Worm (Caenorhabditis elegans) whole organism, midembryonic: ENCODE data around the gene F13A2.2.

Experiments
- T22C8.4 ChIP-seq: fragments of 200-800 bp; sonication (Bioruptor generic); IDR thresholded peaks from 2 replicates; pipeline ENCODE4 v1.3.6; 2022; ENCODE audit warnings: missing genetic modification characterization, missing compliant biosample characterization
- cog-1 ChIP-seq: sonication (generic microtip); optimal IDR thresholded peaks from 2 replicates; lab custom pipeline; 2016; ENCODE audit warnings: missing genetic modification characterization, missing compliant biosample characterization
- flt-1 ChIP-seq: fragments of 200-800 bp; sonication (Bioruptor generic); IDR thresholded peaks from 2 replicates; pipeline ENCODE4 v1.3.6; 2022; ENCODE audit warnings: missing genetic modification characterization, missing compliant biosample characterization
- klf-2 ChIP-seq: fragments of 200-800 bp; sonication (Bioruptor generic); conservative IDR thresholded peaks from 2 replicates; pipeline ENCODE4 v1.3.6; 2022; ENCODE audit warnings: missing genetic modification reagents, missing genetic modification characterization, missing compliant biosample characterization
- med-1 ChIP-seq: sonication (generic microtip); optimal IDR thresholded peaks from 2 replicates; lab custom pipeline; 2017; ENCODE audit warnings: missing genetic modification characterization, mild to moderate bottlenecking, missing compliant biosample characterization, antibody characterized with exemption, missing genetic modification reagents; ENCODE audit not compliant: insufficient read depth
- ref-1 ChIP-seq: fragments of 200-800 bp; sonication (Bioruptor generic); conservative IDR thresholded peaks from 2 replicates; pipeline ENCODE4 v1.3.6; 2022; ENCODE audit warnings: missing genetic modification reagents, missing genetic modification characterization, missing compliant biosample characterization
- tab-1 ChIP-seq: fragments of 200-800 bp; sonication (Bioruptor generic); IDR thresholded peaks from 2 replicates; pipeline ENCODE4 v1.3.6; 2022; ENCODE audit warnings: missing genetic modification characterization, missing compliant biosample characterization
- ztf-23 ChIP-seq: fragments of 200-800 bp; sonication (Bioruptor generic); IDR thresholded peaks from 2 replicates; pipeline ENCODE4 v1.3.6; 2022; ENCODE audit warnings: missing genetic modification reagents, missing genetic modification characterization, missing compliant biosample characterization
- ztf-29 ChIP-seq: fragments of 200-800 bp; sonication (Bioruptor generic); IDR thresholded peaks from 2 replicates; pipeline ENCODE4 v1.3.6; 2022; ENCODE audit warnings: missing genetic modification reagents, missing genetic modification characterization, missing compliant biosample characterization

The F13A2.2 gene

ce11 chrV:4396257-4396656 is 11.9 kb upstream of the F13A2.2 start, which contains the start of gene F13A2.3:
Gene F13A2.3 (minus strand): TSS chrV:4396357.
- no peak for TF ChIP-seq klf-2 (GFP tag; lab: Robert Waterston, UW)
- no peak for TF ChIP-seq tab-1 (GFP tag; lab: Robert Waterston, UW)
- no peak for TF ChIP-seq ztf-23 (GFP tag; lab: Robert Waterston, UW)
- no peak for TF ChIP-seq T22C8.4 (GFP tag; lab: Robert Waterston, UW)
- TF ChIP-seq flt-1 (GFP tag; lab: Robert Waterston, UW), result no peak
- TF ChIP-seq ztf-29, result no peak
- TF ChIP-seq med-1 (GFP tag; lab: Kevin White, UChicago), result no peak
- no peak for TF ChIP-seq cog-1 (tag; lab: Kevin White, UChicago)
- TF ChIP-seq ref-1 (GFP tag; lab: Robert Waterston, UW), result no peak

- TF ChIP-seq klf-2 (GFP tag; lab: Robert Waterston, UW), result no peak
- no peak for TF ChIP-seq ztf-23 (GFP tag; lab: Robert Waterston, UW)
- no peak for TF ChIP-seq cog-1 (tag; lab: Kevin White, UChicago)
- TF ChIP-seq ztf-29, result no peak
- no peak for TF ChIP-seq med-1 (GFP tag; lab: Kevin White, UChicago)
- no peak for TF ChIP-seq flt-1 (GFP tag; lab: Robert Waterston, UW)
- TF ChIP-seq tab-1 (GFP tag; lab: Robert Waterston, UW), result no peak
- no peak for TF ChIP-seq ref-1 (GFP tag; lab: Robert Waterston, UW)
- no peak for TF ChIP-seq T22C8.4 (GFP tag; lab: Robert Waterston, UW)
Measured at ce11 chrV:4387916-4388315, 3.5 kb upstream of the F13A2.2 start.

ce11 chrV:4387402-4387801 is 3.0 kb upstream of the F13A2.2 start, which contains the start of gene F13A2.9:
Gene F13A2.9 (minus strand): TSS chrV:4387502.
- no peak for TF ChIP-seq ref-1 (GFP tag; lab: Robert Waterston, UW)
- TF ChIP-seq flt-1 (GFP tag; lab: Robert Waterston, UW), result no peak
- no peak for TF ChIP-seq ztf-23 (GFP tag; lab: Robert Waterston, UW)
- TF ChIP-seq ztf-29, result no peak
- TF ChIP-seq med-1 (GFP tag; lab: Kevin White, UChicago), result no peak
- no peak for TF ChIP-seq tab-1 (GFP tag; lab: Robert Waterston, UW)
- no peak for TF ChIP-seq klf-2 (GFP tag; lab: Robert Waterston, UW)

ce11 chrV:4386173-4386572 is 1.8 kb upstream of the F13A2.2 start, which contains the start of gene F13A2.10:
Gene F13A2.10 (minus strand): TSS chrV:4386273.
- no peak for TF ChIP-seq klf-2 (GFP tag; lab: Robert Waterston, UW)
- TF ChIP-seq flt-1 (GFP tag; lab: Robert Waterston, UW), result no peak
- no peak for TF ChIP-seq ref-1 (GFP tag; lab: Robert Waterston, UW)
- TF ChIP-seq ztf-29, result no peak
- TF ChIP-seq ztf-23 (GFP tag; lab: Robert Waterston, UW), result no peak
- TF ChIP-seq med-1 (GFP tag; lab: Kevin White, UChicago), result no peak
- no peak for TF ChIP-seq T22C8.4 (GFP tag; lab: Robert Waterston, UW)
- TF ChIP-seq tab-1 (GFP tag; lab: Robert Waterston, UW), result no peak
- TF ChIP-seq cog-1 (tag; lab: Kevin White, UChicago), result no peak

- TF ChIP-seq med-1 (GFP tag; lab: Kevin White, UChicago) (no peak), flt-1 (GFP tag; lab: Robert Waterston, UW) (no peak), klf-2 (GFP tag; lab: Robert Waterston, UW) (no peak), tab-1 (GFP tag; lab: Robert Waterston, UW) (no peak), T22C8.4 (GFP tag; lab: Robert Waterston, UW) (no peak), cog-1 (tag; lab: Kevin White, UChicago) (no peak), ref-1 (GFP tag; lab: Robert Waterston, UW) (no peak), ztf-29 (no peak), ztf-23 (GFP tag; lab: Robert Waterston, UW) (no peak)
Measured at ce11 chrV:4382298-4382697, 2.1 kb downstream of the F13A2.2 start, which contains the start of gene F13A2.1. Gene F13A2.1 (minus strand): TSS chrV:4382398.

ce11 chrV:4377622-4378021 is 6.8 kb downstream of the F13A2.2 start, which contains the start of gene F32D1.8:
Gene F32D1.8 (minus strand): TSS chrV:4377722.
- no peak for TF ChIP-seq T22C8.4 (GFP tag; lab: Robert Waterston, UW)
- no peak for TF ChIP-seq ztf-29
- TF ChIP-seq ztf-23 (GFP tag; lab: Robert Waterston, UW), result 0 out of 2 replicates have a peak, but pooled peaks have one; percentile 17
- no peak for TF ChIP-seq tab-1 (GFP tag; lab: Robert Waterston, UW)
- no peak for TF ChIP-seq ref-1 (GFP tag; lab: Robert Waterston, UW)
- no peak for TF ChIP-seq med-1 (GFP tag; lab: Kevin White, UChicago)
- TF ChIP-seq klf-2 (GFP tag; lab: Robert Waterston, UW), result no peak
- no peak for TF ChIP-seq flt-1 (GFP tag; lab: Robert Waterston, UW)

- TF ChIP-seq tab-1 (GFP tag; lab: Robert Waterston, UW), result no peak
- TF ChIP-seq ref-1 (GFP tag; lab: Robert Waterston, UW), result no peak
Measured at ce11 chrV:4375807-4376564, 8.4 kb downstream of the F13A2.2 start, which contains the start of gene F32D1.7. Gene F32D1.7 (minus strand): TSS chrV:4376173.

ce11 chrV:4374625-4375024 is 9.8 kb downstream of the F13A2.2 start, which contains the start of gene neg-1:
Gene neg-1 (minus strand): TSS chrV:4374874.
- TF ChIP-seq ztf-29, result no peak
- no peak for TF ChIP-seq tab-1 (GFP tag; lab: Robert Waterston, UW)
- TF ChIP-seq flt-1 (GFP tag; lab: Robert Waterston, UW), result no peak
- TF ChIP-seq ztf-23 (GFP tag; lab: Robert Waterston, UW), result no peak
- TF ChIP-seq klf-2 (GFP tag; lab: Robert Waterston, UW), result no peak
- no peak for TF ChIP-seq med-1 (GFP tag; lab: Kevin White, UChicago)
- TF ChIP-seq cog-1 (tag; lab: Kevin White, UChicago), result no peak
- TF ChIP-seq T22C8.4 (GFP tag; lab: Robert Waterston, UW), result no peak
- TF ChIP-seq ref-1 (GFP tag; lab: Robert Waterston, UW), result no peak
